Fruit fly (Drosophila melanogaster) whole organism, adult: ENCODE data around the gene CG1622.

ENCODE experiments used
- CG11617 ChIP-seq: fragments of 200-800 bp; sonication (Bioruptor generic); optimal IDR thresholded peaks from 2 replicates; lab custom pipeline; 2017; ENCODE audit warnings: mild to moderate bottlenecking, missing biosample characterization, missing genetic modification reagents, missing genetic modification characterization
- CG12768 ChIP-seq: fragments of 200-800 bp; sonication (Bioruptor generic); optimal IDR thresholded peaks from 2 replicates; lab custom pipeline; 2017; ENCODE audit warnings: missing biosample characterization, missing genetic modification characterization, mild to moderate bottlenecking, moderate library complexity, missing genetic modification reagents
- CG14711 ChIP-seq: fragments of 200-800 bp; sonication (Bioruptor generic); optimal IDR thresholded peaks from 2 replicates; lab custom pipeline; 2018; ENCODE audit warnings: missing biosample characterization, mild to moderate bottlenecking, missing genetic modification characterization, moderate library complexity
- CG1620 ChIP-seq: fragments of 200-800 bp; sonication (Bioruptor generic); optimal IDR thresholded peaks from 2 replicates; lab custom pipeline; 2016; ENCODE audit warnings: missing biosample characterization, missing genetic modification characterization
- CG33017 ChIP-seq: fragments of 200-800 bp; sonication (Bioruptor generic); optimal IDR thresholded peaks from 2 replicates; lab custom pipeline; 2018; ENCODE audit warnings: missing biosample characterization, mild to moderate bottlenecking, missing genetic modification characterization, moderate library complexity
- CG5204 ChIP-seq: fragments of 200-800 bp; sonication (Bioruptor generic); optimal IDR thresholded peaks from 2 replicates; lab custom pipeline; 2016; ENCODE audit warnings: missing biosample characterization, missing genetic modification characterization
- CG7045 ChIP-seq: fragments of 200-800 bp; sonication (Bioruptor generic); optimal IDR thresholded peaks from 2 replicates; lab custom pipeline; 2017; ENCODE audit warnings: missing biosample characterization, mild to moderate bottlenecking, missing genetic modification characterization
- CG7101 ChIP-seq: fragments of 200-800 bp; sonication (Bioruptor generic); optimal IDR thresholded peaks from 2 replicates; lab custom pipeline; 2018; ENCODE audit warnings: missing biosample characterization, mild to moderate bottlenecking, missing genetic modification characterization, moderate library complexity
- Clk ChIP-seq: fragments of 200-800 bp; sonication (Bioruptor generic); optimal IDR thresholded peaks from 2 replicates; lab custom pipeline; 2017; ENCODE audit warnings: missing biosample characterization, missing genetic modification characterization
- Crg-1 ChIP-seq: fragments of 200-800 bp; sonication (Bioruptor generic); optimal IDR thresholded peaks from 2 replicates; lab custom pipeline; 2016; ENCODE audit warnings: missing biosample characterization, missing genetic modification characterization
- Hr96 ChIP-seq: fragments of 200-800 bp; sonication (Bioruptor generic); optimal IDR thresholded peaks from 2 replicates; lab custom pipeline; 2016; ENCODE audit warnings: missing biosample characterization, missing genetic modification characterization
- Mnt ChIP-seq: fragments of 200-800 bp; sonication (Bioruptor generic); optimal IDR thresholded peaks from 2 replicates; lab custom pipeline; 2016; ENCODE audit warnings: missing biosample characterization, mild to moderate bottlenecking, missing genetic modification characterization
- bab1 ChIP-seq: fragments of 200-800 bp; sonication (Bioruptor generic); optimal IDR thresholded peaks from 3 replicates; lab custom pipeline; 2019; ENCODE audit warnings: missing biosample characterization, mild to moderate bottlenecking, missing genetic modification characterization, moderate library complexity
- cic ChIP-seq: fragments of 200-800 bp; sonication (Bioruptor generic); optimal IDR thresholded peaks from 2 replicates; lab custom pipeline; 2017; ENCODE audit warnings: missing biosample characterization, mild to moderate bottlenecking, missing genetic modification characterization, moderate library complexity
- cnc ChIP-seq, 2 experiments: fragments of >200 bp; optimal IDR thresholded peaks; 2 replicates each; lab custom pipeline; 2017
- kay ChIP-seq: fragments of 200-800 bp; sonication (Bioruptor generic); peaks from one replicate; lab custom pipeline; 2016; ENCODE audit warnings: missing biosample characterization, missing genetic modification characterization, borderline replicate concordance
- ovo ChIP-seq: fragments of 200-800 bp; sonication (Bioruptor generic); optimal IDR thresholded peaks from 2 replicates; lab custom pipeline; 2016; ENCODE audit warnings: missing biosample characterization, missing genetic modification characterization
- pad ChIP-seq: fragments of 200-800 bp; sonication (Bioruptor generic); optimal IDR thresholded peaks from 3 replicates; lab custom pipeline; 2017; ENCODE audit warnings: missing biosample characterization, missing genetic modification characterization, mild to moderate bottlenecking, moderate library complexity, missing genetic modification reagents
- tj ChIP-seq: fragments of 200-800 bp; sonication (Bioruptor generic); optimal IDR thresholded peaks from 3 replicates; lab custom pipeline; 2017; ENCODE audit warnings: missing biosample characterization, mild to moderate bottlenecking, missing genetic modification characterization, moderate library complexity
- toe ChIP-seq: fragments of 200-800 bp; sonication (Bioruptor generic); optimal IDR thresholded peaks from 2 replicates; lab custom pipeline; 2016; ENCODE audit warnings: missing biosample characterization, missing genetic modification characterization

Gene CG1622

DNA sequence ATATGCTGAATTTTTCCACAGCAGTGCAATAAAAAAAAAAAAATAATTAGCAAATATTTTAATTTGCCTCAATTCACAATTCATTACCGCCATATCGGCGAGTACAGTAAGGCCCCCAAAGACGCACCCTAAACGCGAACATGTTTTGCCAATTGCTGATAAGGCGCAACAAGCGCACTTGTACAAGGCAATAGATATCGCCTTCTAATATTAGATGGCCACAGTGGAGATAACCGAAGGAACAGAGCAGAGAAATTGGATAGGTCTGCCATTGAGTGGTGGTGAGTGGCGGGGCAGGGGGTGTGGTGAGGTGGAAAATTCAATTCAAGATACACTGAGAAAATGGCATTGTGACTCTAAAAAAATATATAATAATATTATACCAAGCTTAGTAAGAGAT lies 16.3 kb downstream of the CG1622 start:
- TF ChIP-seq CG11617 (GFP tag; lab: Kevin White, UChicago) (no peak), CG5204 (GFP tag; lab: Kevin White, UChicago) (no peak), CG14711 (tag; lab: Kevin White, UChicago) (no peak), Hr96 (GFP tag; lab: Kevin White, UChicago) (no peak), cic (GFP tag; lab: Kevin White, UChicago) (no peak), Clk (GFP tag; lab: Kevin White, UChicago) (no peak), Crg-1 (GFP tag; lab: Kevin White, UChicago) (no peak), kay (no peak), CG1620 (GFP tag; lab: Kevin White, UChicago) (no peak)

DNA sequence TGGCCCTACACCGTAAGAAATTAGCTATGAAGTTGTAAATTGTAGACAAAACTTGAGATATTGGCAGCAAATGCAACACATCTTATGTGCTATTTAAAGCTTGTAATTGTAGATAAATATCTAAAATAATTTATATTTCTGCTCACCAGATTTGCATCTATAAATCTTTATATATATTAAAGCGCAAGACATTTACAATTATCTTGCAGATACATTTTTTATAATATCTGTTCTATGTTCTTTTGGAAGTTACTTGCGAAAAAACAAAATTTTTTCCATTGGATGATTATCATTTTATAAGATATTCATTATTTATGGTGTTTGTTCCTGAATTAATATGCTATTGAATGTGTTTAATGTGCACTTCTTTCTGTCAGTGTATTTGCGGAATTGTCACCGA lies 17.4 kb downstream of the CG1622 start:
- TF ChIP-seq toe (GFP tag; lab: Kevin White, UChicago) (no peak), cic (GFP tag; lab: Kevin White, UChicago) (no peak), kay (no peak), CG1620 (GFP tag; lab: Kevin White, UChicago) (no peak), ovo (GFP tag; lab: Kevin White, UChicago) (no peak), Hr96 (GFP tag; lab: Kevin White, UChicago) (no peak), tj (GFP tag; lab: Kevin White, UChicago) (no peak), CG7045 (GFP tag; lab: Kevin White, UChicago) (no peak), Clk (GFP tag; lab: Kevin White, UChicago) (no peak), CG11617 (GFP tag; lab: Kevin White, UChicago) (no peak), Mnt (GFP tag; lab: Kevin White, UChicago) (no peak), pad (no peak), Crg-1 (GFP tag; lab: Kevin White, UChicago) (no peak), cnc (optimal IDR thresholded peaks at IDR 0.05; lab: Kevin White, UChicago) (no peak)

DNA sequence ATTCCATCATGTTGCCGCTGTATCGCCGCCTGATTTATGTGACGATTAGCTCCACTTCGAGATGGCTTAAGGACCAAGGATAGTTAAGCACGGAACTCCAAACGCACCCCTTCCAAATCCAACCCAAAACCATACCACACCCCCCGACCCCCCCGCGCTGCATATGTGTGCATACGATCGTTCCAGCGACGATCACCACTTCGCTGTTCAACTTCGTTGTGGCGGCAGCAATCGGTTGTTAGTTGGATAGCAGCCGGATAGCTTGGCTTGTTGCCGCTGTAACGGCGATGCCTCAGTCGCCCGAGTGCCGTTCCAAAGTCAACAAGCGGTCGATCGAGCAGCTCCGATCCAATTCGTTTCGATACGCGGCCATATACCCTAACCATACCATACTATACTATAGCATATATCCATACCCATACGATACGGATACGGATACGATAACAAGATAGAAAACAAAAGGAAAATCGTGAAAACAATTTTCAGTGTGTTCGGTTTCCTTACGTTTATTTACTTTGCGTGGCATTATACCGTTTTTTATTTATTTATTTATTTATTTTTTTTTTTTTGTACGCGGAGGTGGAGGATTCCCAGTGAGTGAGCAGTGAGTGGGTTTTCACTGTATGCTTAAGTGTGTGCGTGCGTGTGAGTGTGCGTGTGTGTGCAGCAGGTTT lies 18.0 kb downstream of the CG1622 start:
- TF ChIP-seq Hr96 (GFP tag; lab: Kevin White, UChicago) (no peak), ovo (GFP tag; lab: Kevin White, UChicago) (peak; percentile 48)

DNA sequence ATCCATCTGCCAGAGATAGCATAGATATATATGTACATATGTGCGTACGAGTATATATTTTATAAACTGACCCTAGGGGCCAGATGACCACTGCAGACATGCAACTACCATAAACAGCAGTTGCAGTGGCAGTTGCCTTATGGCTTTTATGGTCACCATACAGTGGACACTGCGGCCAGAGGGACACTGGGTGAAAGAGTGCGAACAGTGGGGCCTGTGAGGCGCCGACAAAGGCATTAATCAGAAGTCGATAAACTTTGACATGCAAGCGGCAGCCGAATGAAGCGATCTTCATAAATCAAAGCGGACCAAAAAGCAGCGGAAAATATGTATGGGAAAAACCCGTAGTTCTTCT lies 18.6 kb downstream of the CG1622 start:
- TF ChIP-seq CG33017 (tag; lab: Kevin White, UChicago), result no peak
- no peak for TF ChIP-seq Clk (GFP tag; lab: Kevin White, UChicago)

DNA sequence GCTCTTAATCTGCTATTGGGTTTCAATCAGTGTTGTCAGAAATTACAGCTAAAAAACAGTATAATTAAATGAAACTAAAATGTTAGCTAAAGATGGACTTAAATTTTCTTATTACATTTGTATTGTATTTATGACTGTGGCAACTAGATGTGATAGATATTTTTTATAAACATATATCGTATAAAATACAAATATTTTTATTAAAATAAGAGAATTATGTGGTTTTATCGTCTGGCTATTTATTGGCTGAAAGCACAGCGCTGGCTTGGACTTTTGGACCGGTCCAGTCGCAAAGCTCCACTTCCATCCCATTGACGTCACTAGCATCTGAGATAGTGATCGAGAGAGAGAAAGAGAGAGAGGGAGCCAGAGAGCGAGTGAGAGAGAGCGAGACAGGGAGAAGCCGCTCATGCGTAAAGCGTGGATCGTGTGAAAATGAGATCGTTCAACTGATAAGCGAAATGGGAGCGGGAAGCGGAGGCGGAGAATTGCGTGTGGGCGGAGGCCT lies 22.5 kb downstream of the CG1622 start:
- TF ChIP-seq ovo (GFP tag; lab: Kevin White, UChicago) (peak; percentile 29), toe (GFP tag; lab: Kevin White, UChicago) (peak; percentile 50), CG33017 (tag; lab: Kevin White, UChicago) (peak; percentile 73), Mnt (GFP tag; lab: Kevin White, UChicago) (peak; percentile 57), CG7045 (GFP tag; lab: Kevin White, UChicago) (peak; percentile 44), CG7101 (tag; lab: Kevin White, UChicago) (peak; percentile 87), cnc (optimal IDR thresholded peaks at IDR 0.05; lab: Kevin White, UChicago) (no peak), Hr96 (GFP tag; lab: Kevin White, UChicago) (peak; percentile 71), Clk (GFP tag; lab: Kevin White, UChicago) (no peak), kay (peak; percentile 68), CG5204 (GFP tag; lab: Kevin White, UChicago) (no peak), pad (peak; percentile 59), CG12768 (GFP tag; lab: Kevin White, UChicago) (peak; percentile 93), bab1 (GFP tag; lab: Kevin White, UChicago) (peak; percentile 42), Crg-1 (GFP tag; lab: Kevin White, UChicago) (no peak), CG11617 (GFP tag; lab: Kevin White, UChicago) (peak; percentile 86), tj (GFP tag; lab: Kevin White, UChicago) (peak; percentile 78), CG1620 (GFP tag; lab: Kevin White, UChicago) (no peak), cic (GFP tag; lab: Kevin White, UChicago) (peak; percentile 47), CG14711 (tag; lab: Kevin White, UChicago) (peak; percentile 76)

DNA sequence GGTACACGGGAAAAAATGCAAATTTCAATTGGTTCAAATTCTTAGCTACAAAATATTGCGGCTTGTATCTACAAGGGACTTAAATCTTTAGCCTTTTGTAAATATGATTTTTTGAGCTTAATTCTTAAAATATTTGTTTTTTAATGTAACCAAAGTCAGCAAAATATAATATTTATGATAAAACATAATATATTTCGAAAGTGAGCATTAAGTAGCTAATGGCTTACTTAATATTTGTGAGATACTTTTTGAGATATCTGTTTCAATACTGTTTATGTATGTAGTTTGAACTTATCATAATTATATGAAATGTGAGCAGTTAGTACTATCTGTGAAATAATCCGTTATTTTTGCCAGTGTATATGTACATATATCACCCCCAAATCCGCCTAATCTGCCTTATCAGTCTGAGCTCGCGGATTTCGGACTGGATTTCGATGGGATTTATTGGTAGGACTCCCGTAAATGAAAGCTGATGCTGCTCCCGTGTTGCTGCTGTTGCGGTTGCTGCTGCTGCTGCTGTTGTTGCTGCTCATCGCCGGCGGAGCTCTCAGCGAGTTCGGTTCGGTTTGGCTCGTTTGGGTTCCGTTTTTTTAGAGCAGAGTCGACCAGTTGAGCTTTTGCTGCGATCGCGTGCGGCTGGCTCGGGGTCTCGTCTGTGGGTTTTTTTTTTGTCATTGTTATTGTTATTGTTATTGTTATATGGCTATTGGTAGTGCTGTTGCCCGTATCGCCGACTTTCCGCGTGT lies 24.0 kb downstream of the CG1622 start:
- TF ChIP-seq toe (GFP tag; lab: Kevin White, UChicago), result no peak
- no peak for TF ChIP-seq CG5204 (GFP tag; lab: Kevin White, UChicago)
- peak; percentile 55 for TF ChIP-seq CG7101 (tag; lab: Kevin White, UChicago)
- no peak for TF ChIP-seq cnc (optimal IDR thresholded peaks at IDR 0.05; lab: Kevin White, UChicago)
- peak; percentile 7 for TF ChIP-seq CG12768 (GFP tag; lab: Kevin White, UChicago)
- TF ChIP-seq tj (GFP tag; lab: Kevin White, UChicago), result peak; percentile 17
- TF ChIP-seq CG1620 (GFP tag; lab: Kevin White, UChicago), result no peak
- TF ChIP-seq kay, result no peak
- TF ChIP-seq Crg-1 (GFP tag; lab: Kevin White, UChicago), result no peak
- TF ChIP-seq Hr96 (GFP tag; lab: Kevin White, UChicago), result no peak
- TF ChIP-seq pad, result peak; percentile 8
- peak; percentile 40 for TF ChIP-seq CG14711 (tag; lab: Kevin White, UChicago)
- TF ChIP-seq ovo (GFP tag; lab: Kevin White, UChicago), result no peak
- no peak for TF ChIP-seq bab1 (GFP tag; lab: Kevin White, UChicago)
- peak; percentile 35 for TF ChIP-seq cic (GFP tag; lab: Kevin White, UChicago)
- no peak for TF ChIP-seq Clk (GFP tag; lab: Kevin White, UChicago)
- peak; percentile 63 for TF ChIP-seq Mnt (GFP tag; lab: Kevin White, UChicago)
- peak; percentile 71 for TF ChIP-seq CG11617 (GFP tag; lab: Kevin White, UChicago)
- no peak for TF ChIP-seq CG33017 (tag; lab: Kevin White, UChicago)
- TF ChIP-seq CG7045 (GFP tag; lab: Kevin White, UChicago), result no peak
